Worm (Caenorhabditis elegans) whole organism, L1 larva: ENCODE results near the gene C41C4.9.

Source experiments
- C16A3.4 ChIP-seq: fragments of 150-350 bp; optimal IDR thresholded peaks from 2 replicates; lab custom pipeline; 2014; ENCODE audit warnings: missing biosample characterization, missing genetic modification characterization
- C34B4.2 ChIP-seq: sonication (generic microtip); optimal IDR thresholded peaks from 2 replicates; lab custom pipeline; 2017; ENCODE audit warnings: mild to moderate bottlenecking, missing genetic modification characterization, missing compliant biosample characterization
- F16B12.6 ChIP-seq: fragments of 150-350 bp; optimal IDR thresholded peaks from 2 replicates; lab custom pipeline; 2014; ENCODE audit warnings: missing biosample characterization, missing genetic modification characterization
- Y116A8C.19 ChIP-seq: sonication (generic microtip); optimal IDR thresholded peaks from 2 replicates; lab custom pipeline; 2016; ENCODE audit warnings: missing compliant biosample characterization, missing genetic modification characterization, borderline replicate concordance
- aha-1 ChIP-seq: fragments of 150-350 bp; optimal IDR thresholded peaks from 2 replicates; lab custom pipeline; 2014; ENCODE audit warnings: missing biosample characterization, missing genetic modification characterization
- alr-1 ChIP-seq: fragments of 200-800 bp; sonication (Bioruptor generic); optimal IDR thresholded peaks from 2 replicates; lab custom pipeline; 2018; ENCODE audit warnings: borderline replicate concordance, mild to moderate bottlenecking, missing genetic modification characterization, missing compliant biosample characterization
- aly-2 ChIP-seq: fragments of 150-350 bp; optimal IDR thresholded peaks from 2 replicates; lab custom pipeline; 2014; ENCODE audit warnings: missing biosample characterization, missing genetic modification characterization
- ama-1 ChIP-seq: fragments of 150-350 bp; optimal IDR thresholded peaks from 2 replicates; lab custom pipeline; 2014
- ceh-82 ChIP-seq, 3 experiments: fragments of 150-350 bp in 1 of 3; sonication (generic microtip) in 2 of 3; optimal IDR thresholded peaks; 2 replicates each; lab custom pipeline; 2014 to 2017; ENCODE audit warnings: missing biosample characterization in 3 of 3, missing genetic modification characterization in 3 of 3
- ceh-90 ChIP-seq: sonication (generic microtip); optimal IDR thresholded peaks from 2 replicates; lab custom pipeline; 2016; ENCODE audit warnings: missing genetic modification characterization, missing compliant biosample characterization
- ces-1 ChIP-seq: fragments of 150-350 bp; optimal IDR thresholded peaks from 2 replicates; lab custom pipeline; 2014; ENCODE audit warnings: missing biosample characterization, missing genetic modification reagents, missing genetic modification characterization
- dsc-1 ChIP-seq: sonication (generic microtip); optimal IDR thresholded peaks from 2 replicates; lab custom pipeline; 2016; ENCODE audit warnings: mild to moderate bottlenecking, missing genetic modification characterization, missing compliant biosample characterization
- efl-1 ChIP-seq, 4 experiments: fragments of 150-350 bp; optimal IDR thresholded peaks in 3 of 4; peaks in 1 of 4; 1 replicate in 1 of 4; 2 replicates in 3 of 4; lab custom pipeline; 2014; ENCODE audit warnings: missing biosample characterization in 2 of 4, missing genetic modification characterization in 2 of 4, missing genetic modification reagents in 2 of 4
- egl-13 ChIP-seq: sonication (generic microtip); optimal IDR thresholded peaks from 2 replicates; lab custom pipeline; 2016; ENCODE audit warnings: missing genotype, missing genetic modification reagents, missing genetic modification characterization, missing compliant biosample characterization
- egl-27 ChIP-seq, 2 experiments: fragments of 150-350 bp in 1 of 2; sonication (generic microtip); optimal IDR thresholded peaks; 3 replicates each; lab custom pipeline; 2017 to 2018; ENCODE audit warnings: missing biosample characterization in 2 of 2, missing genetic modification characterization in 2 of 2, missing genetic modification reagents in 2 of 2
- elt-2 ChIP-seq: sonication (generic microtip); optimal IDR thresholded peaks from 2 replicates; lab custom pipeline; 2016; ENCODE audit warnings: missing genetic modification characterization, mild to moderate bottlenecking, inconsistent platforms, missing compliant biosample characterization, missing genetic modification reagents
- ets-5 ChIP-seq: fragments of 200-800 bp; sonication (Bioruptor generic); IDR thresholded peaks from 2 replicates; pipeline ENCODE4 v1.3.6; 2022; ENCODE audit warnings: missing genetic modification characterization, missing compliant biosample characterization
- fkh-10 ChIP-seq: sonication (generic microtip); optimal IDR thresholded peaks from 2 replicates; lab custom pipeline; 2017; ENCODE audit warnings: missing biosample characterization, missing genetic modification reagents, missing genetic modification characterization
- fkh-8 ChIP-seq: sonication (generic microtip); optimal IDR thresholded peaks from 2 replicates; lab custom pipeline; 2016; ENCODE audit warnings: mild to moderate bottlenecking, missing genetic modification characterization, missing compliant biosample characterization
- grh-1 ChIP-seq: fragments of 200-800 bp; sonication (Bioruptor generic); IDR thresholded peaks from 2 replicates; pipeline ENCODE4 v1.3.6; 2022; ENCODE audit warnings: missing genetic modification reagents, missing genetic modification characterization, missing compliant biosample characterization
- hpl-2 ChIP-seq: fragments of 150-350 bp; optimal IDR thresholded peaks from 2 replicates; lab custom pipeline; 2014; ENCODE audit warnings: missing biosample characterization, missing genetic modification reagents, missing genetic modification characterization
- irx-1 ChIP-seq: sonication (generic microtip); optimal IDR thresholded peaks from 2 replicates; lab custom pipeline; 2016; ENCODE audit warnings: missing genetic modification characterization, missing compliant biosample characterization
- jun-1 ChIP-seq: fragments of 150-350 bp; optimal IDR thresholded peaks from 2 replicates; lab custom pipeline; 2014; ENCODE audit warnings: missing biosample characterization, missing genetic modification reagents, missing genetic modification characterization
- lin-13 ChIP-seq: fragments of 150-350 bp; optimal IDR thresholded peaks from 2 replicates; lab custom pipeline; 2014; ENCODE audit warnings: missing biosample characterization, missing genetic modification reagents, missing genetic modification characterization
- lin-14 ChIP-seq: fragments of 200-800 bp; sonication (Bioruptor generic); optimal IDR thresholded peaks from 2 replicates; lab custom pipeline; 2018; ENCODE audit warnings: mild to moderate bottlenecking, missing genetic modification characterization, moderate library complexity, missing compliant biosample characterization
- lir-3 ChIP-seq: sonication (generic microtip); optimal IDR thresholded peaks from 2 replicates; lab custom pipeline; 2016; ENCODE audit warnings: mild to moderate bottlenecking, missing genetic modification characterization, moderate library complexity, missing compliant biosample characterization; ENCODE audit not compliant: poor library complexity
- lsy-2 ChIP-seq, 2 experiments: fragments of 150-350 bp; optimal IDR thresholded peaks; 2 replicates each; lab custom pipeline; 2014; ENCODE audit warnings: missing biosample characterization in 2 of 2, missing genetic modification characterization in 2 of 2
- mef-2 ChIP-seq: fragments of 150-350 bp; optimal IDR thresholded peaks from 2 replicates; lab custom pipeline; 2014; ENCODE audit warnings: missing biosample characterization, missing genetic modification characterization
- mep-1 ChIP-seq: fragments of 150-350 bp; optimal IDR thresholded peaks from 2 replicates; lab custom pipeline; 2014; ENCODE audit warnings: missing biosample characterization, missing genetic modification characterization
- nhr-11 ChIP-seq: fragments of 150-350 bp; optimal IDR thresholded peaks from 2 replicates; lab custom pipeline; 2014; ENCODE audit warnings: missing biosample characterization, missing genetic modification characterization
- nhr-12 ChIP-seq: sonication (generic microtip); optimal IDR thresholded peaks from 2 replicates; lab custom pipeline; 2017; ENCODE audit warnings: missing biosample characterization, missing genetic modification characterization
- nhr-19 ChIP-seq: fragments of 200-800 bp; sonication (Bioruptor generic); conservative IDR thresholded peaks from 2 replicates; pipeline ENCODE4 v1.3.6; 2022; ENCODE audit warnings: missing genetic modification characterization, missing compliant biosample characterization
- nhr-47 ChIP-seq: sonication (generic microtip); optimal IDR thresholded peaks from 2 replicates; lab custom pipeline; 2016; ENCODE audit warnings: mild to moderate bottlenecking, missing genetic modification characterization, moderate library complexity, missing compliant biosample characterization
- nhr-71 ChIP-seq: sonication (generic microtip); optimal IDR thresholded peaks from 2 replicates; lab custom pipeline; 2016; ENCODE audit warnings: mild to moderate bottlenecking, missing genetic modification characterization, moderate library complexity, missing compliant biosample characterization
- nhr-84 ChIP-seq: sonication (generic microtip); optimal IDR thresholded peaks from 2 replicates; lab custom pipeline; 2017; ENCODE audit warnings: missing biosample characterization, missing genetic modification characterization
- nhr-90 ChIP-seq: sonication (generic microtip); optimal IDR thresholded peaks from 2 replicates; lab custom pipeline; 2016; ENCODE audit warnings: mild to moderate bottlenecking, missing genetic modification characterization, missing compliant biosample characterization; ENCODE audit not compliant: poor library complexity
- pag-3 ChIP-seq: sonication (generic microtip); optimal IDR thresholded peaks from 2 replicates; lab custom pipeline; 2017; ENCODE audit warnings: missing genetic modification characterization, mild to moderate bottlenecking, missing compliant biosample characterization, antibody characterized with exemption, borderline replicate concordance; ENCODE audit not compliant: insufficient read depth
- pqm-1 ChIP-seq: sonication (generic microtip); optimal IDR thresholded peaks from 3 replicates; lab custom pipeline; 2017; ENCODE audit warnings: missing biosample characterization, missing genetic modification characterization
- rnt-1 ChIP-seq: sonication (generic microtip); optimal IDR thresholded peaks from 2 replicates; lab custom pipeline; 2016; ENCODE audit warnings: mild to moderate bottlenecking, missing genetic modification characterization, moderate library complexity, missing compliant biosample characterization
- snpc-4 ChIP-seq: fragments of 150-350 bp; optimal IDR thresholded peaks from 2 replicates; lab custom pipeline; 2014; ENCODE audit warnings: missing biosample characterization, missing genetic modification characterization
- snu-23 ChIP-seq: sonication (generic microtip); optimal IDR thresholded peaks from 2 replicates; lab custom pipeline; 2016; ENCODE audit warnings: missing genetic modification characterization, missing compliant biosample characterization
- sox-4 ChIP-seq: sonication (generic microtip); optimal IDR thresholded peaks from 2 replicates; lab custom pipeline; 2016; ENCODE audit warnings: missing genetic modification characterization, missing compliant biosample characterization
- sptf-1 ChIP-seq: fragments of 150-350 bp; optimal IDR thresholded peaks from 2 replicates; lab custom pipeline; 2014; ENCODE audit warnings: missing biosample characterization, missing genetic modification characterization
- tbx-2 ChIP-seq: sonication (generic microtip); optimal IDR thresholded peaks from 2 replicates; lab custom pipeline; 2016; ENCODE audit warnings: missing genetic modification characterization, missing compliant biosample characterization
- tlp-1 ChIP-seq: fragments of 150-350 bp; optimal IDR thresholded peaks from 2 replicates; lab custom pipeline; 2014; ENCODE audit warnings: missing biosample characterization, missing genetic modification characterization
- unc-30 ChIP-seq: sonication (generic microtip); optimal IDR thresholded peaks from 2 replicates; lab custom pipeline; 2017; ENCODE audit warnings: missing biosample characterization, missing genetic modification characterization
- unc-62 ChIP-seq: fragments of 150-350 bp; optimal IDR thresholded peaks from 2 replicates; lab custom pipeline; 2014; ENCODE audit warnings: missing biosample characterization, missing genetic modification reagents, missing genetic modification characterization
- unc-98 ChIP-seq: fragments of 200-800 bp; sonication (Bioruptor generic); IDR thresholded peaks from 2 replicates; pipeline ENCODE4 v1.3.6; 2022; ENCODE audit warnings: missing genetic modification characterization, missing compliant biosample characterization
- ztf-11 ChIP-seq, 2 experiments: sonication (generic microtip); optimal IDR thresholded peaks; 2 replicates each; lab custom pipeline; 2016 to 2017; ENCODE audit warnings: missing genetic modification characterization in 2 of 2, missing biosample characterization in 1 of 2, missing compliant biosample characterization in 1 of 2
- ztf-4 ChIP-seq: fragments of 150-350 bp; optimal IDR thresholded peaks from 2 replicates; lab custom pipeline; 2014; ENCODE audit warnings: missing biosample characterization, missing genetic modification characterization

Gene C41C4.9

ce11 chrII:8141135-8141534, 33.7 kb downstream of the C41C4.9 start:
- no peak for TF ChIP-seq dsc-1

ce11 chrII:8143278-8143931, 36.0 kb downstream of the C41C4.9 start, which contains the start of the genes ints-11 and rpl-10:
Gene ints-11 (minus strand): TSS chrII:8143478.
Gene rpl-10 (plus strand): TSS chrII:8143881.
- TF ChIP-seq tbx-2 (tag; lab: Kevin White, UChicago) (peak; percentile 19), ztf-4 (tag; lab: Kevin White, UChicago) (no peak), nhr-19 (GFP tag; lab: Robert Waterston, UW) (0 out of 2 replicates have a peak, but pooled peaks have one; percentile 23), lsy-2 (tag; optimal IDR thresholded peaks at IDR 0.05; lab: Kevin White, UChicago) (peak; percentile 89 to 98), lin-14 (GFP tag; lab: Kevin White, UChicago) (no peak), ama-1 (lab: Kevin White, UChicago) (no peak), egl-13 (no peak), sptf-1 (no peak), nhr-90 (tag; lab: Kevin White, UChicago) (no peak), nhr-71 (tag; lab: Kevin White, UChicago) (peak; percentile 65), fkh-8 (tag; lab: Kevin White, UChicago) (no peak), egl-27 (tag; optimal IDR thresholded peaks at IDR 0.05; lab: Kevin White, UChicago) (no peak), snpc-4 (tag; lab: Kevin White, UChicago) (no peak), lir-3 (tag; lab: Kevin White, UChicago) (no peak), aha-1 (tag; lab: Kevin White, UChicago) (no peak), unc-30 (tag; lab: Kevin White, UChicago) (no peak), F16B12.6 (tag; lab: Kevin White, UChicago) (peak; percentile 83), nhr-84 (tag; lab: Kevin White, UChicago) (no peak), rnt-1 (tag; lab: Kevin White, UChicago) (peak; percentile 44), ces-1 (GFP tag; lab: Kevin White, UChicago) (no peak), dsc-1 (no peak), jun-1 (tag; lab: Kevin White, UChicago) (no peak), hpl-2 (GFP tag; lab: Kevin White, UChicago) (no peak), pqm-1 (tag; lab: Kevin White, UChicago) (no peak), nhr-11 (tag; lab: Kevin White, UChicago) (no peak), sox-4 (tag; lab: Kevin White, UChicago) (no peak), mef-2 (tag; lab: Kevin White, UChicago) (no peak), C16A3.4 (tag; lab: Kevin White, UChicago) (peak; percentile 59), pag-3 (tag; lab: Kevin White, UChicago) (no peak), unc-98 (GFP tag; lab: Robert Waterston, UW) (no peak), Y116A8C.19 (tag; lab: Kevin White, UChicago) (no peak), tlp-1 (tag; lab: Kevin White, UChicago) (no peak), alr-1 (tag; lab: Kevin White, UChicago) (no peak), unc-62 (GFP tag; lab: Kevin White, UChicago) (no peak), snu-23 (peak; percentile 73), lin-13 (GFP tag; lab: Kevin White, UChicago) (peak; percentile 12), grh-1 (GFP tag; lab: Robert Waterston, UW) (no peak), aly-2 (tag; lab: Kevin White, UChicago) (no peak), efl-1 (optimal IDR thresholded peaks at IDR 0.05; lab: Kevin White, UChicago) (peak; percentile 67 to 74), efl-1 (GFP tag; optimal IDR thresholded peaks at IDR 0.05 in 1 of 2; lab: Kevin White, UChicago) (peak; percentile 70 to 90), ceh-90 (no peak), nhr-12 (no peak), ceh-82 (tag; optimal IDR thresholded peaks at IDR 0.05; lab: Kevin White, UChicago) (peak in 2 of 3 experiments; percentile 28 to 63), ztf-11 (tag; optimal IDR thresholded peaks at IDR 0.05; lab: Kevin White, UChicago) (no peak), nhr-47 (tag; lab: Kevin White, UChicago) (peak; percentile 41), fkh-10 (GFP tag; lab: Kevin White, UChicago) (no peak), mep-1 (peak; percentile 72), elt-2 (tag; lab: Kevin White, UChicago) (no peak), ets-5 (GFP tag; lab: Robert Waterston, UW) (no peak), irx-1 (tag; lab: Kevin White, UChicago) (no peak), C34B4.2 (tag; lab: Kevin White, UChicago) (no peak)
